Fruit fly (Drosophila melanogaster) whole organism, embryonic: ENCODE data around the gene glu.
A peak's percentile ranks its signal among the peaks of the same experiment; 100 is the strongest.

ENCODE experiments used
- Antp ChIP-seq: fragments of 200-800 bp; sonication (Bioruptor generic); optimal IDR thresholded peaks from 3 replicates; lab custom pipeline; 2016; ENCODE audit warnings: missing biosample characterization, missing genetic modification characterization
- Atf3 ChIP-seq: fragments of 200-800 bp; sonication (Bioruptor generic); optimal IDR thresholded peaks from 3 replicates; lab custom pipeline; 2016; ENCODE audit warnings: missing biosample characterization, missing genetic modification characterization
- Bgb ChIP-seq: fragments of 200-800 bp; sonication (Bioruptor generic); IDR thresholded peaks from 2 replicates; pipeline ENCODE4 v1.3.6; 2022; ENCODE audit warnings: missing biosample characterization, missing genetic modification characterization; ENCODE audit not compliant: partially characterized antibody
- CG10274 ChIP-seq: fragments of 200-800 bp; sonication (Bioruptor generic); optimal IDR thresholded peaks from 3 replicates; lab custom pipeline; 2017; ENCODE audit warnings: missing biosample characterization, mild to moderate bottlenecking, missing genetic modification characterization
- CG11696 ChIP-seq: fragments of 200-800 bp; sonication (Bioruptor generic); IDR thresholded peaks from 2 replicates; pipeline ENCODE4 v1.3.6; 2022; ENCODE audit warnings: missing biosample characterization, missing genetic modification characterization
- CG12155 ChIP-seq: fragments of 200-800 bp; sonication (Bioruptor generic); optimal IDR thresholded peaks from 3 replicates; lab custom pipeline; 2016; ENCODE audit warnings: missing biosample characterization, missing genetic modification characterization
- CG12219 ChIP-seq: fragments of 200-800 bp; sonication (Bioruptor generic); optimal IDR thresholded peaks from 3 replicates; lab custom pipeline; 2018; ENCODE audit warnings: missing biosample characterization, mild to moderate bottlenecking, missing genetic modification characterization
- CG14050 ChIP-seq: fragments of 200-800 bp; sonication (Bioruptor generic); IDR thresholded peaks from 3 replicates; pipeline ENCODE4 v1.3.6; 2022; ENCODE audit warnings: missing biosample characterization, missing genetic modification characterization
- CG14667 ChIP-seq: fragments of 200-800 bp; sonication (Bioruptor generic); IDR thresholded peaks from 2 replicates; pipeline ENCODE4 v1.3.6; 2022; ENCODE audit warnings: missing biosample characterization, missing genetic modification characterization
- CG15514 ChIP-seq: fragments of 200-800 bp; sonication (Bioruptor generic); optimal IDR thresholded peaks from 3 replicates; lab custom pipeline; 2017; ENCODE audit warnings: missing biosample characterization, missing genetic modification characterization, mild to moderate bottlenecking, moderate library complexity, missing genetic modification reagents
- CG17186 ChIP-seq: fragments of 200-800 bp; sonication (Bioruptor generic); optimal IDR thresholded peaks from 3 replicates; lab custom pipeline; 2017; ENCODE audit warnings: missing biosample characterization, missing genetic modification reagents, missing genetic modification characterization
- CG17359 ChIP-seq: fragments of 200-800 bp; sonication (Bioruptor generic); optimal IDR thresholded peaks from 3 replicates; lab custom pipeline; 2018; ENCODE audit warnings: missing biosample characterization, mild to moderate bottlenecking, missing genetic modification characterization, moderate library complexity
- CG1832 ChIP-seq: fragments of 200-800 bp; sonication (Bioruptor generic); optimal IDR thresholded peaks from 2 replicates; lab custom pipeline; 2017; ENCODE audit warnings: missing biosample characterization, mild to moderate bottlenecking, missing genetic modification characterization, inconsistent platforms
- CG3065 ChIP-seq: fragments of 200-800 bp; sonication (Bioruptor generic); optimal IDR thresholded peaks from 2 replicates; lab custom pipeline; 2016; ENCODE audit warnings: missing biosample characterization, missing genetic modification characterization
- CG3995 ChIP-seq: fragments of 200-800 bp; sonication (Bioruptor generic); optimal IDR thresholded peaks from 3 replicates; lab custom pipeline; 2016; ENCODE audit warnings: missing biosample characterization, missing genetic modification characterization
- CG6175 ChIP-seq: fragments of 200-800 bp; sonication (Bioruptor generic); IDR thresholded peaks from 3 replicates; pipeline ENCODE4 v1.3.6; 2022; ENCODE audit warnings: missing biosample characterization, missing genetic modification characterization
- CG6254 ChIP-seq: fragments of 200-800 bp; sonication (Bioruptor generic); optimal IDR thresholded peaks from 3 replicates; lab custom pipeline; 2017; ENCODE audit warnings: mild to moderate bottlenecking, missing biosample characterization, missing genetic modification reagents, missing genetic modification characterization
- CG6765 ChIP-seq: fragments of 200-800 bp; sonication (Bioruptor generic); optimal IDR thresholded peaks from 3 replicates; lab custom pipeline; 2017; ENCODE audit warnings: missing biosample characterization, mild to moderate bottlenecking, missing genetic modification characterization
- CG7556 ChIP-seq: fragments of 200-800 bp; sonication (Bioruptor generic); optimal IDR thresholded peaks from 2 replicates; lab custom pipeline; 2017; ENCODE audit warnings: missing biosample characterization, mild to moderate bottlenecking, missing genetic modification characterization
- CG7839 ChIP-seq: fragments of 200-800 bp; sonication (Bioruptor generic); optimal IDR thresholded peaks from 3 replicates; lab custom pipeline; 2018; ENCODE audit warnings: missing biosample characterization, mild to moderate bottlenecking, missing genetic modification characterization, moderate library complexity
- CG8089 ChIP-seq: fragments of 200-800 bp; sonication (Bioruptor generic); optimal IDR thresholded peaks from 3 replicates; lab custom pipeline; 2016; ENCODE audit warnings: missing biosample characterization, missing genetic modification characterization
- CG8924 ChIP-seq: fragments of 200-800 bp; optimal IDR thresholded peaks from 3 replicates; lab custom pipeline; 2019; ENCODE audit warnings: missing biosample characterization, mild to moderate bottlenecking, missing genetic modification characterization, moderate library complexity
- Camta ChIP-seq: fragments of 200-800 bp; sonication (Bioruptor generic); optimal IDR thresholded peaks from 2 replicates; lab custom pipeline; 2016; ENCODE audit warnings: missing biosample characterization, missing genetic modification characterization
- D ChIP-seq, 2 experiments: fragments of 200-800 bp in 1 of 2; fragments of >200 bp in 1 of 2; sonication (Bioruptor generic) in 1 of 2; optimal IDR thresholded peaks; 2 replicates in 1 of 2; 3 replicates in 1 of 2; lab custom pipeline; 2017; ENCODE audit warnings: mild to moderate bottlenecking in 1 of 2, missing biosample characterization in 1 of 2, missing genetic modification characterization in 1 of 2, missing genetic modification reagents in 1 of 2
- Ets65A ChIP-seq: fragments of 200-800 bp; sonication (Bioruptor generic); peaks from one replicate; lab custom pipeline; 2016; ENCODE audit warnings: missing biosample characterization, missing genetic modification characterization
- HmgD ChIP-seq: fragments of 200-800 bp; sonication (Bioruptor generic); optimal IDR thresholded peaks from 3 replicates; lab custom pipeline; 2016; ENCODE audit warnings: missing biosample characterization, missing genetic modification characterization
- Kr ChIP-seq: fragments of 200-800 bp; sonication (Bioruptor generic); optimal IDR thresholded peaks from 2 replicates; lab custom pipeline; 2017; ENCODE audit warnings: missing biosample characterization, mild to moderate bottlenecking, missing genetic modification characterization
- Opbp ChIP-seq: fragments of 200-800 bp; sonication (Bioruptor generic); IDR thresholded peaks from 3 replicates; pipeline ENCODE4 v1.3.6; 2022; ENCODE audit warnings: missing biosample characterization, missing genetic modification characterization; ENCODE audit not compliant: partially characterized antibody
- Rx ChIP-seq: fragments of 200-800 bp; sonication (Bioruptor generic); IDR thresholded peaks from 2 replicates; pipeline ENCODE4 v1.3.6; 2022; ENCODE audit warnings: missing biosample characterization, missing genetic modification characterization
- Sin3A ChIP-seq: fragments of >200 bp; optimal IDR thresholded peaks from 2 replicates; lab custom pipeline; 2018
- Sox102F ChIP-seq: fragments of 200-800 bp; sonication (Bioruptor generic); optimal IDR thresholded peaks from 2 replicates; lab custom pipeline; 2018; ENCODE audit warnings: missing biosample characterization, mild to moderate bottlenecking, missing genetic modification characterization, moderate library complexity
- Spps ChIP-seq: fragments of 200-800 bp; sonication (Bioruptor generic); optimal IDR thresholded peaks from 2 replicates; lab custom pipeline; 2018; ENCODE audit warnings: missing biosample characterization, mild to moderate bottlenecking, missing genetic modification characterization
- Stat92E ChIP-seq, 3 experiments: fragments of >200 bp in 2 of 3; fragments of 200-800 bp in 1 of 3; sonication (Bioruptor generic) in 1 of 3; optimal IDR thresholded peaks; 2 replicates each; lab custom pipeline; 2017 to 2019; ENCODE audit warnings: missing biosample characterization in 3 of 3, missing genetic modification characterization in 3 of 3, mild to moderate bottlenecking in 1 of 3, moderate library complexity in 1 of 3
- ab ChIP-seq: fragments of 200-800 bp; sonication (Bioruptor generic); optimal IDR thresholded peaks from 2 replicates; lab custom pipeline; 2016; ENCODE audit warnings: missing biosample characterization, missing genetic modification characterization
- al ChIP-seq: fragments of 200-800 bp; sonication (Bioruptor generic); IDR thresholded peaks from 2 replicates; pipeline ENCODE4 v1.3.6; 2022; ENCODE audit warnings: missing biosample characterization, missing genetic modification characterization
- amos ChIP-seq: fragments of 200-800 bp; sonication (Bioruptor generic); IDR thresholded peaks from 2 replicates; pipeline ENCODE4 v1.3.6; 2022; ENCODE audit warnings: missing biosample characterization, missing genetic modification characterization; ENCODE audit not compliant: partially characterized antibody
- bsh ChIP-seq, 2 experiments: fragments of 200-800 bp; sonication (Bioruptor generic); optimal IDR thresholded peaks; 2 replicates each; lab custom pipeline; 2017 to 2018; ENCODE audit warnings: mild to moderate bottlenecking in 2 of 2, missing biosample characterization in 2 of 2, missing genetic modification characterization in 2 of 2, moderate library complexity in 1 of 2
- crc ChIP-seq: fragments of 200-800 bp; sonication (Bioruptor generic); optimal IDR thresholded peaks from 2 replicates; lab custom pipeline; 2016; ENCODE audit warnings: missing biosample characterization, missing genetic modification characterization
- eve ChIP-seq, 2 experiments: fragments of >200 bp; optimal IDR thresholded peaks; 2 replicates each; lab custom pipeline; 2017; ENCODE audit warnings: missing biosample characterization in 2 of 2, missing genetic modification characterization in 2 of 2
- fru ChIP-seq: fragments of >200 bp; optimal IDR thresholded peaks from 2 replicates; lab custom pipeline; 2017
- lov ChIP-seq, 2 experiments: fragments of 200-800 bp in 1 of 2; fragments of >200 bp in 1 of 2; sonication (Bioruptor generic) in 1 of 2; IDR thresholded peaks in 1 of 2; optimal IDR thresholded peaks in 1 of 2; 2 replicates in 1 of 2; 3 replicates in 1 of 2; pipeline versions ENCODE4 v1.3.6 to Lab custom; 2017 to 2022; ENCODE audit warnings: missing biosample characterization in 1 of 2, missing genetic modification characterization in 1 of 2
- pfk ChIP-seq: fragments of 200-800 bp; sonication (Bioruptor generic); optimal IDR thresholded peaks from 2 replicates; lab custom pipeline; 2018; ENCODE audit warnings: missing biosample characterization, mild to moderate bottlenecking, missing genetic modification characterization, moderate library complexity
- pros ChIP-seq: fragments of 200-800 bp; sonication (Bioruptor generic); optimal IDR thresholded peaks from 3 replicates; lab custom pipeline; 2019; ENCODE audit warnings: missing biosample characterization, mild to moderate bottlenecking, missing genetic modification characterization, moderate library complexity
- stwl ChIP-seq: fragments of 200-800 bp; sonication (Bioruptor generic); optimal IDR thresholded peaks from 3 replicates; lab custom pipeline; 2018; ENCODE audit warnings: missing biosample characterization, mild to moderate bottlenecking, missing genetic modification characterization, moderate library complexity
- tll ChIP-seq, 2 experiments: fragments of 200-800 bp in 1 of 2; fragments of >200 bp in 1 of 2; sonication (Bioruptor generic) in 1 of 2; optimal IDR thresholded peaks; 2 replicates each; lab custom pipeline; 2017 to 2019; ENCODE audit warnings: missing biosample characterization in 2 of 2, missing genetic modification characterization in 2 of 2, mild to moderate bottlenecking in 1 of 2, moderate library complexity in 1 of 2
- toy ChIP-seq: fragments of 200-800 bp; sonication (Bioruptor generic); IDR thresholded peaks from 2 replicates; pipeline ENCODE4 v1.3.6; 2022; ENCODE audit warnings: missing biosample characterization, missing genetic modification characterization
- wek ChIP-seq: fragments of 200-800 bp; sonication (Bioruptor generic); optimal IDR thresholded peaks from 3 replicates; lab custom pipeline; 2018; ENCODE audit warnings: missing biosample characterization, mild to moderate bottlenecking, missing genetic modification characterization, moderate library complexity
- wor ChIP-seq: fragments of 200-800 bp; sonication (Bioruptor generic); IDR thresholded peaks from 2 replicates; pipeline ENCODE4 v1.3.6; 2022; ENCODE audit warnings: missing biosample characterization, missing genetic modification characterization

Gene glu

DNA sequence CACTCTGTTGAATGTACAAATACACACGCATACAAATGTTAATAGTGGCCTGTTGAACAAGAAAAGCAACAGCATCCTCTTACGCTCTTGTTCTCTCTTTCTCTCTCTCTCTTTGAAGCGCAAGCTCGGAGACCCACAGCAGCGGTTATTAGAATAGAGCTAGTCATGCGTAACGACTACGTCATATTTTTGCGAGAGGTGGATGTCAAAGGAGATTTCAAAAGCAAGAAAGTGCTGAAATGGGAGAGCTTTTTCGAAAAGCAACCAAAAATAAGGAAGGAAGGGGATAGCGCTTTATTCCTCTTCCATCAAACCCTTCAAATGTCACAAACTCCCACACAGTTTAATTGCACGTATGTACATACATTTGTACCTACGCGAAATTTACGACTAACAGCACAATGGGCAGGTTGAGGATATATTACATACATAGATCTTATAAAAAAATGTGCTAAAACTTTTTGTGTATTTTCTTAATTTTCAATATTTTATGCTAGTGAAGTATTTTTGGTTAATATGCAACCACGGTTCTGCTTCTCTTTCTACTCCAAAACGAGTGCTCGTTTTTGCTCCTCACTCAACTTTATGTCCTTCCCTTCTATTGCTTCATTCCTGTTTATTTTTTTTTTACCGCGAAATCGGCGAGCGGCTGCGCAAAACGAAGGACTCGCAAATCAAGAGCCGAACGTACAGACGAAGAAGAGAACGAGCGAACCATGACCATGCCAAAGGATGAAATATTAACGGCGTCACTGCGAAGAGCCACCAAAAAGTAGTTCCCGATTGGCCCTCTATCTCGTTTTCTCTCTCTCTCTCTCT lies 48.2 kb downstream of the glu start (continued):
- TF ChIP-seq ab (no peak), CG8089 (GFP tag; lab: Kevin White, UChicago) (no peak), eve (GFP tag; optimal IDR thresholded peaks at IDR 0.05; lab: Kevin White, UChicago) (peak in 1 of 2 experiments; percentile 62), wor (GFP tag; lab: Robert Waterston, UW) (no peak), CG12219 (GFP tag; lab: Kevin White, UChicago) (no peak), CG12155 (GFP tag; lab: Kevin White, UChicago) (peak; percentile 33), Ets65A (GFP tag; lab: Kevin White, UChicago) (peak; percentile 63), CG15514 (GFP tag; lab: Kevin White, UChicago) (no peak), Spps (tag; lab: Kevin White, UChicago) (no peak), Bgb (GFP tag; lab: Robert Waterston, UW) (no peak), al (GFP tag; lab: Robert Waterston, UW) (no peak), tll (GFP tag; optimal IDR thresholded peaks at IDR 0.05; lab: Kevin White, UChicago) (no peak), CG14050 (GFP tag; lab: Robert Waterston, UW) (no peak), toy (GFP tag; lab: Robert Waterston, UW) (no peak), CG14667 (GFP tag; lab: Robert Waterston, UW) (no peak), CG6254 (GFP tag; lab: Kevin White, UChicago) (no peak), CG1832 (peak; percentile 19), CG10274 (GFP tag; lab: Kevin White, UChicago) (no peak), CG6765 (no peak), bsh (GFP tag; optimal IDR thresholded peaks at IDR 0.05; lab: Kevin White, UChicago) (peak; percentile 22 to 51), CG3995 (GFP tag; lab: Kevin White, UChicago) (no peak), Kr (GFP tag; lab: Kevin White, UChicago) (no peak), fru (no peak), Sin3A (lab: Kevin White, UChicago) (no peak), Camta (GFP tag; lab: Kevin White, UChicago) (no peak), CG17359 (tag; lab: Kevin White, UChicago) (no peak), CG11696 (GFP tag; lab: Robert Waterston, UW) (peak; percentile 89), HmgD (no peak), Rx (GFP tag; lab: Robert Waterston, UW) (no peak), wek (no peak), D (optimal IDR thresholded peaks at IDR 0.05; lab: Kevin White, UChicago) (no peak), D (GFP tag; optimal IDR thresholded peaks at IDR 0.05; lab: Kevin White, UChicago) (no peak), CG8924 (tag; lab: Kevin White, UChicago) (peak; percentile 13), Opbp (no peak), CG7839 (no peak), crc (no peak), CG7556 (GFP tag; lab: Kevin White, UChicago) (peak; percentile 64), Sox102F (GFP tag; lab: Kevin White, UChicago) (peak; percentile 30), CG3065 (GFP tag; lab: Kevin White, UChicago) (no peak), pfk (GFP tag; lab: Kevin White, UChicago) (no peak), pros (GFP tag; lab: Kevin White, UChicago) (peak; percentile 8), stwl (tag; lab: Kevin White, UChicago) (no peak), amos (GFP tag; lab: Robert Waterston, UW) (no peak), Antp (GFP tag; lab: Kevin White, UChicago) (no peak), CG17186 (no peak), Stat92E (GFP tag; optimal IDR thresholded peaks at IDR 0.05; lab: Kevin White, UChicago) (no peak), Atf3 (GFP tag; lab: Kevin White, UChicago) (no peak), CG6175 (GFP tag; lab: Robert Waterston, UW) (no peak), lov (optimal IDR thresholded peaks at IDR 0.05; lab: Kevin White, UChicago) (no peak), lov (GFP tag; IDR thresholded peaks at IDR 0.05; lab: Robert Waterston, UW) (no peak)
